Worm (Caenorhabditis elegans): ENCODE results near the gene T09D3.9.

Gene T09D3.9

DNA sequence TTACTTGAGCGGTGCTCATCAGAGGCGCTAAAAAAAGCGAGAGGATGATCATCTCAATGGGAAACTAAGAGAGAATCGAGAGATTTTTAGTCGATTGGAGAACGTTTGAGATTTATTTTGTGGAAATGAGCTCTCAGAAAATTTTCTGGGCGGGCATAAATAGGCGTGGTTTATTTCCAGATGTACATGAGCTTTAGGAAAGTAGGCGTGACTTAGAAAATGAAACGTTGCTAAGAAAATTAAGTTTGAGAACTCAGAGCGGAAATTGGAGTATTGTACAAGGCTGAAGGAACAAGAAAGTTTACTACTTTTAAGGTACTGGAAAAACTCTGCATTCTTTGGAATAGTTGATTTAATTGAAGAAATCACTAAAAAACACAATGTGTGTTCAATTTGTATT lies at the start of gene T09D3.9:
Gene T09D3.9 (minus strand): TSS at position 101 of the 400 bp plus-strand sequence.
- TF ChIP-seq ref-1 (GFP tag; conservative IDR thresholded peaks at IDR 0.05) (no peak), ztf-23 (GFP tag; IDR thresholded peaks at IDR 0.05) (no peak), T22C8.4 (GFP tag; IDR thresholded peaks at IDR 0.05) (no peak), med-1 (GFP tag; optimal IDR thresholded peaks at IDR 0.05; ENCODE audit: insufficient read depth) (no peak), ztf-29 (GFP tag; IDR thresholded peaks at IDR 0.05) (no peak), flt-1 (GFP tag; IDR thresholded peaks at IDR 0.05) (no peak), tab-1 (GFP tag; IDR thresholded peaks at IDR 0.05) (no peak), cog-1 (tag; optimal IDR thresholded peaks at IDR 0.05) (no peak), klf-2 (GFP tag; conservative IDR thresholded peaks at IDR 0.05) (no peak)

DNA sequence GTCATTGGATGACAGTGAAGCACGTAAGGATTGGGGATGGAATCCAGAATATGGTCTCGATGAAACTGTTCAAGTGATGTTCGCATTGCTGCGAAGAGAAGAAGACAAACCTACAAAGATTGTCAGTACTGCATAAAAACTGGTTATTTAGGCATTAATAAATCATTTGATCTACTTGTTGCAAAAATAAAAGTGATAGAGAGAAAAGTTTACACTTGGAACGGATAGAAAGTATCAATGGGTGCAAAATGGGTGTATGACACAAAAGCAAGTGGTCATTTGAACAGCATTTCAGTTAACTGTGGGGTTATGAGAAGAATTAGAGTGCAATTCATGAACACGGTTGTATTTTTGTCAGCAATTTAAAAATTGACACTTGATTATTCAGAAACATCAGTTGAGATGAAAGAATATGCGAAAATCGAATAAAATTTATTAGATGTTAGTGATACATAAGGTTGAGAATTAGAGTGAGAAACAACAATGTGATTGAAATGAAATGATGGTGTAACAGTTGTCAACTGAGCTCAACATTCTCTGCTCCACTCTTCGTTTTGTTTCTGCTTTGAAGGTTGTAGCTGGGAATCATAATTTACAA lies 44.2 kb upstream of the T09D3.9 start, which contains the start of gene F08F3.10:
Gene F08F3.10 (plus strand): TSS at position 548 of the 598 bp plus-strand sequence.
- TF ChIP-seq tab-1 (GFP tag; IDR thresholded peaks at IDR 0.05): no peak
- TF ChIP-seq flt-1 (GFP tag; IDR thresholded peaks at IDR 0.05): no peak
- no peak for TF ChIP-seq ref-1 (GFP tag; conservative IDR thresholded peaks at IDR 0.05)
- TF ChIP-seq med-1 (GFP tag; optimal IDR thresholded peaks at IDR 0.05; ENCODE audit: insufficient read depth): no peak
- no peak for TF ChIP-seq T22C8.4 (GFP tag; IDR thresholded peaks at IDR 0.05)
- no peak for TF ChIP-seq cog-1 (tag; optimal IDR thresholded peaks at IDR 0.05)
- no peak for TF ChIP-seq ztf-29 (GFP tag; IDR thresholded peaks at IDR 0.05)
- TF ChIP-seq ztf-23 (GFP tag; IDR thresholded peaks at IDR 0.05): no peak
- TF ChIP-seq klf-2 (GFP tag; conservative IDR thresholded peaks at IDR 0.05): no peak

DNA sequence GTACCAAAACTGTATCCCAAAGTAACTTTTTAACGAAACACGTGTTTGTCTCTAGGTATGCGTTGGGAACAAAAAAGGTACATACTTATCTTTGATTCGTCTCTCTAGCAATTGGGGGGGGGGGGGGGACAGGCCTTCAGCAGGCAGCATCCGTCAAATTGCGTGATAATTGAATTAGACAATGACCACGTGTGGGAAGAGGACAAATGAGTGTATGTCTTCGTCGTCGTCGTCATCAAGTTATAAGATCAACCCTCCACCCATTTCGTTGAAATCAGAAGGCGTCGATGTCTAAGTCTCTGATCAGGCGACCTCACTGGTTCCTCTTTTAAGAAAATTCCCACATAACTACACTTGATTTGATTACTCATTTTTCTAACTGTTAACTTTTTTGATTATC lies 42.0 kb upstream of the T09D3.9 start, which contains the start of gene F08F3.4:
Gene F08F3.4 (plus strand): TSS at position 277 of the 400 bp plus-strand sequence.
- TF ChIP-seq tab-1 (GFP tag; IDR thresholded peaks at IDR 0.05): no peak
- no peak for TF ChIP-seq ztf-29 (GFP tag; IDR thresholded peaks at IDR 0.05)
- no peak for TF ChIP-seq klf-2 (GFP tag; conservative IDR thresholded peaks at IDR 0.05)
- TF ChIP-seq flt-1 (GFP tag; IDR thresholded peaks at IDR 0.05): no peak
- TF ChIP-seq ztf-23 (GFP tag; IDR thresholded peaks at IDR 0.05): no peak
- TF ChIP-seq T22C8.4 (GFP tag; IDR thresholded peaks at IDR 0.05): no peak
- TF ChIP-seq ref-1 (GFP tag; conservative IDR thresholded peaks at IDR 0.05): no peak
- no peak for TF ChIP-seq med-1 (GFP tag; optimal IDR thresholded peaks at IDR 0.05; ENCODE audit: insufficient read depth)
- no peak for TF ChIP-seq cog-1 (tag; optimal IDR thresholded peaks at IDR 0.05)

DNA sequence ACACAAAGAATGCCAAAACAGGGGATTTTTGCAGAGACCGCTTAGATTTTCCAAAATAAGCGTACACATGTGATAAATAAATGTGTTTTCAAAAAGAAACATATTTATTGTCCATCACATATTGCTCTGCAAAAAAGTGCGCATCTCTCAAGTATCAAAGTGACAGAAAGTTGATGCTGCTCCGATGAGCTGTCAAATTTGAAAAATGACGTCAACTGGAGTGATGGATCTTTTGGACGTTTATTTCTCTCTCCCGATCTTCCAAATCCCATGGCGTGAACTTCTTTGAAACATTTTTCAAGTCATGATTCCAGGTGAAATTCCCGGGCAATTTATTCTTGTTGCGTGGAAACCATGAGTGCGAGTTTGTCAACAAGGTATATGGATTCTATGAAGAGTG lies 40.2 kb upstream of the T09D3.9 start:
- TF ChIP-seq ztf-29 (GFP tag; IDR thresholded peaks at IDR 0.05): no peak
- no peak for TF ChIP-seq klf-2 (GFP tag; conservative IDR thresholded peaks at IDR 0.05)
- no peak for TF ChIP-seq flt-1 (GFP tag; IDR thresholded peaks at IDR 0.05)
- TF ChIP-seq med-1 (GFP tag; optimal IDR thresholded peaks at IDR 0.05; ENCODE audit: insufficient read depth): no peak
- TF ChIP-seq ztf-23 (GFP tag; IDR thresholded peaks at IDR 0.05): no peak
- TF ChIP-seq ref-1 (GFP tag; conservative IDR thresholded peaks at IDR 0.05): no peak
- no peak for TF ChIP-seq cog-1 (tag; optimal IDR thresholded peaks at IDR 0.05)
- TF ChIP-seq tab-1 (GFP tag; IDR thresholded peaks at IDR 0.05): no peak
- TF ChIP-seq T22C8.4 (GFP tag; IDR thresholded peaks at IDR 0.05): no peak

DNA sequence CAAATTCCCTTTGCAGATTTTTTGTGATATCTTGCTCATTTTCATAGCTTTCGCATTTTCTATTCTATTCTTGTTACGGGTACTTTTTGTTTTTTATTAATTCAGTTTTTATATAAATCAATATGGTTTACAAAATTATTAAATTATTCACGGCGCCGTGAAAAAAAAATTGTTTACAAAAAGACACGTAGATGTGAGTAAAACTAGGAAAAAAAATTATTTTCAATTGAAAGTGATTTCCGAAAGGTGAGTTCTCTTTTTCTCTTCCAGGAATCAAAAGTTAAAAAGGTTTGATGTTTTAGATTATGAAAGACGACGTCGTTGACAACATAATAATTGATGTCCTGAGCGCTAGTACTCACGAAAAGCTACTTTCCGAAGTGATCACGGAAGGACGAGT lies 39.5 kb upstream of the T09D3.9 start, which contains the start of gene C25A6.1:
Gene C25A6.1 (plus strand): TSS at position 301 of the 400 bp plus-strand sequence.
- no peak for TF ChIP-seq T22C8.4 (GFP tag; IDR thresholded peaks at IDR 0.05)
- no peak for TF ChIP-seq med-1 (GFP tag; optimal IDR thresholded peaks at IDR 0.05; ENCODE audit: insufficient read depth)
- TF ChIP-seq ztf-23 (GFP tag; IDR thresholded peaks at IDR 0.05): no peak
- no peak for TF ChIP-seq ref-1 (GFP tag; conservative IDR thresholded peaks at IDR 0.05)
- no peak for TF ChIP-seq tab-1 (GFP tag; IDR thresholded peaks at IDR 0.05)
- no peak for TF ChIP-seq flt-1 (GFP tag; IDR thresholded peaks at IDR 0.05)
- no peak for TF ChIP-seq klf-2 (GFP tag; conservative IDR thresholded peaks at IDR 0.05)
- TF ChIP-seq cog-1 (tag; optimal IDR thresholded peaks at IDR 0.05): no peak
- no peak for TF ChIP-seq ztf-29 (GFP tag; IDR thresholded peaks at IDR 0.05)

DNA sequence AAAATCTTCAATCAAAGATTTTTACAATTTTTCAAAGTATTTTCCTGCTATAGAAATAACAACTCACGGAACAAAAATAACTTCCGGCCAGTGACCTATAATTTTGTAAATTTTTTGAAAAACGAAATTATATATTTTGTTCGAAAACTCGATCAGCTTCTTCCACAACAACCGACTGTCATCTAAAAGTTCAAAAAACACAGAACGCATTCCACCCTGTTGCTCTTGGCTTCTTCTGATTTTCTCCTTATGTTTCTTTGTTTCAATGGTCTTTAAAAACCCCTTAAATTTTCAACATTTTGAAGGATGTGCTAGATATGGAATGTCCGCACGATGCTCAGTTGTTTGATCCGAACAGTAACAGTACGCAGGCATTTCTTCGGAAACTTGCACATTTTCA lies 36.4 kb upstream of the T09D3.9 start, which contains the start of gene dmsr-7:
Gene dmsr-7 (plus strand): TSS at position 301 of the 400 bp plus-strand sequence.
- no peak for TF ChIP-seq klf-2 (GFP tag; conservative IDR thresholded peaks at IDR 0.05)
- no peak for TF ChIP-seq tab-1 (GFP tag; IDR thresholded peaks at IDR 0.05)
- TF ChIP-seq flt-1 (GFP tag; IDR thresholded peaks at IDR 0.05): no peak
- TF ChIP-seq ztf-29 (GFP tag; IDR thresholded peaks at IDR 0.05): no peak
- no peak for TF ChIP-seq T22C8.4 (GFP tag; IDR thresholded peaks at IDR 0.05)
- no peak for TF ChIP-seq ref-1 (GFP tag; conservative IDR thresholded peaks at IDR 0.05)

DNA sequence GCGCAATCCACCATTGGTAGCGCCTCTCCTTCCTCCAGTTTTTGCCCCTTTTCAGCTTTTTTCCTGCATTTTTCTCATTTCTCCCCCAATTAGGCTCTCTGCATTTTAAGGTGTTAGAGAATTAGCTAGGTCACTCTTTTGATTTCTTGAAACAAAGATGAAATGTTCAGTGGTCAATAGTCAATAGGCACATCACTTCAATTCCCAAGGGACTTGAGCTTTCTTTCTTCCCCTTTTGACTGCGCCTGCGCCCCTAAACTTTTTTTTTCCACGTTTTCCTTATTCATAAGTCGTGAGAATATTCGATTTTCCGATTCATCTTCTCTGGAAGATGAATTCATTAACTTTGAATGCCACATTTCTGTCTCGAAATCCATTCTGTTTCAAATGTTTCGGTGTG lies 35.2 kb upstream of the T09D3.9 start:
- TF ChIP-seq ztf-23 (GFP tag; IDR thresholded peaks at IDR 0.05): no peak
- no peak for TF ChIP-seq tab-1 (GFP tag; IDR thresholded peaks at IDR 0.05)
- TF ChIP-seq flt-1 (GFP tag; IDR thresholded peaks at IDR 0.05): no peak
- no peak for TF ChIP-seq ref-1 (GFP tag; conservative IDR thresholded peaks at IDR 0.05)
- TF ChIP-seq T22C8.4 (GFP tag; IDR thresholded peaks at IDR 0.05): no peak
- no peak for TF ChIP-seq klf-2 (GFP tag; conservative IDR thresholded peaks at IDR 0.05)
- TF ChIP-seq med-1 (GFP tag; optimal IDR thresholded peaks at IDR 0.05; ENCODE audit: insufficient read depth): no peak
- TF ChIP-seq ztf-29 (GFP tag; IDR thresholded peaks at IDR 0.05): no peak
- TF ChIP-seq cog-1 (tag; optimal IDR thresholded peaks at IDR 0.05): no peak

DNA sequence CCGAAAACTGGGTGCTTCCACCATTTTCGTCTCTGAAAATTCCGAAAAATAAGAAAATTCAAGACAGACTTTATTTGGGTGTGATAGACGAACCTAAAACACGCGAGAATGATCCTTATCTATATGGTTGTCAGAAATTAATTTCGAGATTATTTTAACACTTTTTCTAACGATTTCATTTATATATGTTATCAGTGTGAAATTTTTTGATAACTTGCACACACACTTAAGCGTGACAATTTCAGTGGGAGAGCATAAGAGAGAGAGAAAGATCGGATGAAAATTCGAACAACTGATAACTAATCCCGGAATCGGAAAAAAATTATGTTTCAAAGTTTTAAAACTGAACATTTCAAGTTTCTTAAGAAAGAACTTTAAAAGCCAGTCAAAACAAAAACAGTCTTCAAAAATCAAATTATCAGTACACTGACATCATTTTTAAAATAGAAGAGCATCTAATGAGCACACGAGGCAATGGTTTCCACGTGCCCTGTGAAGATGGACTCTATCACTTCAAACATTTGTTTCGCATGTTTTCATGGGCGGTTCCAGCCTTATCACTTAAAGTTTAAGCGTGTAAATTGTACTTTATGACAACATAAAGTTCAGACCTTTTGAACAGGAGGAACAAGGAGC lies 24.4 kb upstream of the T09D3.9 start, which contains the start of gene C35A11.4:
Gene C35A11.4 (minus strand): TSS at position 156 of the 636 bp plus-strand sequence.
- no peak for TF ChIP-seq ztf-29 (GFP tag; IDR thresholded peaks at IDR 0.05)
- TF ChIP-seq cog-1 (tag; optimal IDR thresholded peaks at IDR 0.05): no peak
- TF ChIP-seq ref-1 (GFP tag; conservative IDR thresholded peaks at IDR 0.05): no peak
- TF ChIP-seq flt-1 (GFP tag; IDR thresholded peaks at IDR 0.05): no peak
- TF ChIP-seq klf-2 (GFP tag; conservative IDR thresholded peaks at IDR 0.05): no peak
- TF ChIP-seq ztf-23 (GFP tag; IDR thresholded peaks at IDR 0.05): no peak
- TF ChIP-seq med-1 (GFP tag; optimal IDR thresholded peaks at IDR 0.05; ENCODE audit: insufficient read depth): no peak
- no peak for TF ChIP-seq tab-1 (GFP tag; IDR thresholded peaks at IDR 0.05)
- no peak for TF ChIP-seq T22C8.4 (GFP tag; IDR thresholded peaks at IDR 0.05)

DNA sequence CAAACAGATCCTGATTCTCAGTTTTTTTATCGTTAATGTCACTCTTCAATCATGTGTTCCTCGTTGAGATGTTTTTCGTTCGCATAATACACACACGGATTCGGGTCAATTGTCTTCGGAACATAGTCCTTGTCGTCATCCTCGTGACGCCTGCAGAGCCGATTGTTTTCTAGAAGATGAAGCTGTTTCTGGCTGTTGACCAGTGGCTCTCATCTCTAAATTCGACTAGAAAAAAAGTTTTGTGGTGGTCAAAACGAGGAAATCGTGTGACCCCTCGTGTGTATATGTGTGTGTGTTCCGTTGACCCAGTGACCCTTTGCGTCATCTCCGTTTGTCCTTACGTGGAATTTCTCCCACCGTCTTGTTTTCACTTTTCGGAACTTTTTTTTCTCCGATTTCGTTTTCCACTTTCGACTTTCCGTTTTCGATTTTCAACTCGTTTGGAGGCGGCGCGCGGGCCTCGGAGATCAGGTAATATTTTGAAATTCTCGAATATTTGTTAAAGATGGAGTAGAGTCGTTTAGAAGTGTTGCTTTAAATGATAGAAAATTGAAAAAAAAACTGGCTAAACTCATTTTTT lies 17.3 kb upstream of the T09D3.9 start, which contains the start of gene C35A11.2:
Gene C35A11.2 (plus strand): TSS at position 386 of the 580 bp plus-strand sequence.
- no peak for TF ChIP-seq ztf-23 (GFP tag; IDR thresholded peaks at IDR 0.05)
- TF ChIP-seq klf-2 (GFP tag; conservative IDR thresholded peaks at IDR 0.05): no peak
- no peak for TF ChIP-seq ref-1 (GFP tag; conservative IDR thresholded peaks at IDR 0.05)
- TF ChIP-seq cog-1 (tag; optimal IDR thresholded peaks at IDR 0.05): no peak
- no peak for TF ChIP-seq med-1 (GFP tag; optimal IDR thresholded peaks at IDR 0.05; ENCODE audit: insufficient read depth)
- TF ChIP-seq T22C8.4 (GFP tag; IDR thresholded peaks at IDR 0.05): no peak
- no peak for TF ChIP-seq tab-1 (GFP tag; IDR thresholded peaks at IDR 0.05)
- no peak for TF ChIP-seq ztf-29 (GFP tag; IDR thresholded peaks at IDR 0.05)
- TF ChIP-seq flt-1 (GFP tag; IDR thresholded peaks at IDR 0.05): no peak

Data from whole organism, midembryonic.